Worm (Caenorhabditis elegans) whole organism, L3 larva: ENCODE results near the gene srh-279.
A peak's percentile ranks its signal among the peaks of the same experiment; 100 is the strongest.

ENCODE experiments used
- R02D3.7 ChIP-seq: fragments of 150-350 bp; optimal IDR thresholded peaks from 2 replicates; lab custom pipeline; 2014; ENCODE audit warnings: missing biosample characterization, missing genetic modification characterization
- ZK546.5 ChIP-seq: sonication (generic microtip); optimal IDR thresholded peaks from 2 replicates; lab custom pipeline; 2017; ENCODE audit warnings: missing biosample characterization, missing genetic modification characterization
- ceh-16 ChIP-seq: sonication (generic microtip); optimal IDR thresholded peaks from 2 replicates; lab custom pipeline; 2017; ENCODE audit warnings: missing biosample characterization, missing genetic modification characterization
- ceh-28 ChIP-seq: fragments of 150-350 bp; optimal IDR thresholded peaks from 2 replicates; lab custom pipeline; 2014; ENCODE audit warnings: missing biosample characterization, missing genetic modification reagents, missing genetic modification characterization
- daf-12 ChIP-seq: fragments of 150-350 bp; optimal IDR thresholded peaks from 2 replicates; lab custom pipeline; 2014; ENCODE audit warnings: missing biosample characterization, missing genetic modification reagents, missing genetic modification characterization
- egl-5 ChIP-seq: fragments of 150-350 bp; optimal IDR thresholded peaks from 2 replicates; lab custom pipeline; 2017; ENCODE audit warnings: missing biosample characterization, missing genetic modification reagents, missing genetic modification characterization, inconsistent platforms
- elt-1 ChIP-seq: fragments of 150-350 bp; optimal IDR thresholded peaks from 2 replicates; lab custom pipeline; 2014; ENCODE audit warnings: missing biosample characterization, missing genetic modification characterization
- elt-2 ChIP-seq: sonication (generic microtip); optimal IDR thresholded peaks from 2 replicates; lab custom pipeline; 2016; ENCODE audit warnings: missing genetic modification reagents, mild to moderate bottlenecking, missing genetic modification characterization, missing compliant biosample characterization
- elt-3 ChIP-seq, 3 experiments: fragments of 150-350 bp in 1 of 3; sonication (generic microtip) in 2 of 3; optimal IDR thresholded peaks; 2 replicates in 2 of 3; 4 replicates in 1 of 3; lab custom pipeline; 2014 to 2017; ENCODE audit warnings: missing biosample characterization in 3 of 3, missing genetic modification characterization in 3 of 3
- fkh-10 ChIP-seq: sonication (generic microtip); optimal IDR thresholded peaks from 2 replicates; lab custom pipeline; 2017; ENCODE audit warnings: missing biosample characterization, missing genetic modification reagents, missing genetic modification characterization
- fkh-2 ChIP-seq: fragments of 150-350 bp; optimal IDR thresholded peaks from 2 replicates; lab custom pipeline; 2014; ENCODE audit warnings: missing biosample characterization, missing genetic modification reagents, missing genetic modification characterization
- fos-1 ChIP-seq: fragments of 150-350 bp; optimal IDR thresholded peaks from 2 replicates; lab custom pipeline; 2014; ENCODE audit warnings: missing biosample characterization, missing genetic modification characterization
- hmg-11 ChIP-seq: sonication (generic microtip); optimal IDR thresholded peaks from 2 replicates; lab custom pipeline; 2016; ENCODE audit warnings: missing genetic modification characterization, missing compliant biosample characterization
- jun-1 ChIP-seq: fragments of 150-350 bp; optimal IDR thresholded peaks from 2 replicates; lab custom pipeline; 2014; ENCODE audit warnings: missing biosample characterization, missing genetic modification reagents, missing genetic modification characterization
- lin-15B ChIP-seq: fragments of 150-350 bp; optimal IDR thresholded peaks from 2 replicates; lab custom pipeline; 2014; ENCODE audit warnings: missing biosample characterization, missing genetic modification characterization
- lin-39 ChIP-seq: fragments of 150-350 bp; optimal IDR thresholded peaks from 2 replicates; lab custom pipeline; 2018; ENCODE audit warnings: missing biosample characterization, missing genetic modification reagents, missing genetic modification characterization
- lsy-12 ChIP-seq: sonication (generic microtip); optimal IDR thresholded peaks from 2 replicates; lab custom pipeline; 2016; ENCODE audit warnings: mild to moderate bottlenecking, missing genetic modification characterization, missing compliant biosample characterization
- mdl-1 ChIP-seq: fragments of 150-350 bp; optimal IDR thresholded peaks from 2 replicates; lab custom pipeline; 2014; ENCODE audit warnings: missing biosample characterization, missing genetic modification characterization
- mml-1 ChIP-seq: fragments of 150-350 bp; sonication (generic microtip); optimal IDR thresholded peaks from 3 replicates; lab custom pipeline; 2014; ENCODE audit warnings: missing biosample characterization, missing genetic modification characterization
- nhr-11 ChIP-seq: fragments of 150-350 bp; optimal IDR thresholded peaks from 2 replicates; lab custom pipeline; 2014; ENCODE audit warnings: missing biosample characterization, missing genetic modification characterization
- nhr-23 ChIP-seq: fragments of 150-350 bp; optimal IDR thresholded peaks from 2 replicates; lab custom pipeline; 2014; ENCODE audit warnings: missing biosample characterization, missing genetic modification reagents, missing genetic modification characterization
- nhr-237 ChIP-seq: fragments of 150-350 bp; optimal IDR thresholded peaks from 2 replicates; lab custom pipeline; 2014; ENCODE audit warnings: missing biosample characterization, missing genetic modification characterization
- nhr-25 ChIP-seq: sonication (generic microtip); optimal IDR thresholded peaks from 2 replicates; lab custom pipeline; 2017; ENCODE audit warnings: missing biosample characterization, missing genetic modification characterization
- nhr-28 ChIP-seq: fragments of 150-350 bp; optimal IDR thresholded peaks from 2 replicates; lab custom pipeline; 2014; ENCODE audit warnings: missing biosample characterization, missing genetic modification characterization
- nhr-43 ChIP-seq: sonication (generic microtip); optimal IDR thresholded peaks from 2 replicates; lab custom pipeline; 2016; ENCODE audit warnings: mild to moderate bottlenecking, missing genetic modification characterization, missing compliant biosample characterization; ENCODE audit not compliant: poor library complexity, severe bottlenecking
- nhr-67 ChIP-seq: fragments of 150-350 bp; optimal IDR thresholded peaks from 2 replicates; lab custom pipeline; 2014; ENCODE audit warnings: missing biosample characterization, missing genetic modification characterization
- nhr-76 ChIP-seq: fragments of 150-350 bp; sonication (generic microtip); optimal IDR thresholded peaks from 5 replicates; lab custom pipeline; 2014; ENCODE audit warnings: missing biosample characterization, missing genetic modification characterization
- nhr-77 ChIP-seq: fragments of 150-350 bp; optimal IDR thresholded peaks from 2 replicates; lab custom pipeline; 2014; ENCODE audit warnings: missing biosample characterization, missing genetic modification characterization
- pha-4 ChIP-seq: fragments of 150-350 bp; optimal IDR thresholded peaks from 2 replicates; lab custom pipeline; 2014; ENCODE audit warnings: missing biosample characterization, missing genetic modification reagents, missing genetic modification characterization
- pqm-1 ChIP-seq: fragments of 150-350 bp; optimal IDR thresholded peaks from 2 replicates; lab custom pipeline; 2017; ENCODE audit warnings: missing biosample characterization, missing genetic modification characterization, inconsistent platforms
- sea-2 ChIP-seq: fragments of 150-350 bp; sonication (generic microtip); optimal IDR thresholded peaks from 4 replicates; lab custom pipeline; 2014; ENCODE audit warnings: missing biosample characterization, missing genetic modification reagents, missing genetic modification characterization
- skn-1 ChIP-seq: fragments of 150-350 bp; optimal IDR thresholded peaks from 2 replicates; lab custom pipeline; 2014; ENCODE audit warnings: missing biosample characterization, missing genetic modification characterization
- snpc-4 ChIP-seq: fragments of 150-350 bp; optimal IDR thresholded peaks from 2 replicates; lab custom pipeline; 2014; ENCODE audit warnings: missing biosample characterization, missing genetic modification characterization
- unc-62 ChIP-seq: fragments of 150-350 bp; sonication (generic microtip); optimal IDR thresholded peaks from 4 replicates; lab custom pipeline; 2014; ENCODE audit warnings: missing biosample characterization, missing genetic modification reagents, missing genetic modification characterization
- zag-1 ChIP-seq: fragments of 150-350 bp; optimal IDR thresholded peaks from 2 replicates; lab custom pipeline; 2014; ENCODE audit warnings: missing biosample characterization, missing genetic modification characterization
- ztf-11 ChIP-seq: fragments of 150-350 bp; optimal IDR thresholded peaks from 2 replicates; lab custom pipeline; 2014; ENCODE audit warnings: missing biosample characterization, missing genetic modification characterization
- ztf-4 ChIP-seq: fragments of 150-350 bp; optimal IDR thresholded peaks from 2 replicates; lab custom pipeline; 2014; ENCODE audit warnings: missing biosample characterization, missing genetic modification characterization

The srh-279 gene

ce11 chrV:16218972-16219757 is 27.0 kb downstream of the srh-279 start, which contains the start of gene glc-1:
TSS of gene glc-1 (plus strand) at chrV:16219634.
- TF ChIP-seq skn-1 (no peak), fkh-2 (tag; lab: Kevin White, UChicago) (no peak), ZK546.5 (tag; lab: Kevin White, UChicago) (no peak), elt-2 (tag; lab: Kevin White, UChicago) (peak; percentile 40), nhr-77 (no peak), nhr-25 (tag; lab: Kevin White, UChicago) (no peak), mdl-1 (no peak), sea-2 (GFP tag; lab: Kevin White, UChicago) (no peak), ceh-16 (no peak), fkh-10 (no peak), lin-15B (no peak), pqm-1 (peak; percentile 10), hmg-11 (tag; lab: Kevin White, UChicago) (no peak)

- no peak for TF ChIP-seq mml-1 (tag; lab: Kevin White, UChicago)
- TF ChIP-seq jun-1 (tag; lab: Kevin White, UChicago): no peak
These were observed 27.8 kb downstream of the srh-279 start for ce11 chrV:16220020-16220419.

DNA sequence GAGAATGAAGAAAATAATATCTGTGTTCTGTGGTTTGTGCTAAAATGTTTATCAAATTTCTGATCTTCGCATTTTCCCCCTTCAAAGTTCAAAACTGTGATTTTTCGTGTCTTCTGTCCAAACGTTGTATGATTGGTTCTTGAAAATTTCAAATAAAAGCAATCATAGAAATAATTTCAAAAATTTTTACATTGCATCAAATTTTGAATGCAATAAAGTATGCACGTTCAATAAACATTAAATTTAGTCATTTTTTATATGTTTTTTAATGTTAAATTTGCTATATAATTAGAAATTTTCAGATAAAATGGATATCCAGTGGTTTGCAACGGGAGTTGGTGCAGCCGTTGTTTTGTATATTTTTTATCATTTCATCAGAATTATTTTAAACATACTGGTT is 31.8 kb downstream of the srh-279 start, which contains the start of gene stdh-2:
Gene stdh-2, plus strand, starts transcription at position 301 of the 400 bp plus-strand sequence.
- no peak for TF ChIP-seq mdl-1
- no peak for TF ChIP-seq lin-15B
- TF ChIP-seq pqm-1: no peak
- TF ChIP-seq unc-62 (GFP tag; lab: Kevin White, UChicago): no peak
- no peak for TF ChIP-seq snpc-4
- no peak for TF ChIP-seq nhr-23 (tag; lab: Kevin White, UChicago)
- no peak for TF ChIP-seq nhr-43 (tag; lab: Kevin White, UChicago)
- TF ChIP-seq, all 47 proteins: peak for 0

ce11 chrV:16225524-16226116 is 33.4 kb downstream of the srh-279 start:
- no peak for TF ChIP-seq mdl-1
- TF ChIP-seq snpc-4: peak; percentile 22
- no peak for TF ChIP-seq fkh-10

DNA sequence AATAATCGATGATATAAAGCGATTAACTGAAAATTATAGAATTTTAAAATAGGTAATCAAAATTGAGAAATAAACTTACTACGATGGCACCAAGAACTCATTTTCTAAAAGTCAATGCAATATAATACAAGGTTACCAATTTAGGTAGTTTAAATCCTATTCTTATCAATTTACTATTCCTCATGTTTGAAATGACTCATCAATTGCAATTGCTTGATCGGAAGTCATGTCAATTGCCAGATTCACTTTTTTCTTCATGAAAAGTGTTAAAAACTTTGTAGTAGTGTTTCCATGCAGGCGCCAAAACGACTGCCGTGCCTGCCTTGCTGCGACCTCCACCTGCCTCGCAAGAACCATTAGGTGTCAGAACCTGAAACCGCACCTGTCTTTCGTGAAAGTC is 34.4 kb downstream of the srh-279 start, which contains the start of gene F11A5.13:
Gene F11A5.13, minus strand, starts transcription at position 101 of the 400 bp plus-strand sequence.
- TF ChIP-seq pha-4 (tag; lab: Kevin White, UChicago): no peak
- TF ChIP-seq nhr-28 (tag; lab: Kevin White, UChicago): no peak
- no peak for TF ChIP-seq sea-2 (GFP tag; lab: Kevin White, UChicago)
- TF ChIP-seq, all 47 proteins: peak for 0

ce11 chrV:16229439-16229838 is 37.2 kb downstream of the srh-279 start:
- TF ChIP-seq fos-1 (no peak), ztf-11 (tag; lab: Kevin White, UChicago) (no peak), nhr-25 (tag; lab: Kevin White, UChicago) (no peak), lsy-12 (tag; lab: Kevin White, UChicago) (no peak), R02D3.7 (tag; lab: Kevin White, UChicago) (no peak), elt-3 (tag; optimal IDR thresholded peaks at IDR 0.05; lab: Kevin White, UChicago) (no peak), ztf-4 (no peak), nhr-28 (tag; lab: Kevin White, UChicago) (no peak), skn-1 (no peak), nhr-67 (tag; lab: Kevin White, UChicago) (no peak), unc-62 (GFP tag; lab: Kevin White, UChicago) (no peak)

- no peak for TF ChIP-seq ceh-28 (tag; lab: Kevin White, UChicago)
- TF ChIP-seq ceh-16: no peak
- TF ChIP-seq nhr-11 (tag; lab: Kevin White, UChicago): no peak
- TF ChIP-seq snpc-4: no peak
- no peak for TF ChIP-seq nhr-43 (tag; lab: Kevin White, UChicago)
- TF ChIP-seq nhr-23 (tag; lab: Kevin White, UChicago): no peak
- no peak for TF ChIP-seq pqm-1
- no peak for TF ChIP-seq daf-12
- no peak for TF ChIP-seq nhr-76
- no peak for TF ChIP-seq zag-1 (tag; lab: Kevin White, UChicago)
- no peak for TF ChIP-seq egl-5
- TF ChIP-seq nhr-28 (tag; lab: Kevin White, UChicago): no peak
- TF ChIP-seq lin-39 (tag; lab: Kevin White, UChicago): no peak
- no peak for TF ChIP-seq elt-1
- no peak for TF ChIP-seq unc-62 (GFP tag; lab: Kevin White, UChicago)
- no peak for TF ChIP-seq nhr-237
These were observed 37.7 kb downstream of the srh-279 start, which contains the start of the genes F21H7.2 and F21H7.12 for ce11 chrV:16229896-16230295. TSS of gene F21H7.2 (minus strand) at chrV:16229996. TSS of gene F21H7.12 (plus strand) at chrV:16230165.
